Worm (Caenorhabditis elegans) whole organism, L4/young adult: ENCODE data around the gene nhr-190.

ENCODE experiments used
- W03F9.2 ChIP-seq: fragments of 150-350 bp; optimal IDR thresholded peaks from 2 replicates; lab custom pipeline; 2014; ENCODE audit warnings: missing biosample characterization, missing genetic modification characterization
- dao-5 ChIP-seq: sonication (generic microtip); optimal IDR thresholded peaks from 2 replicates; lab custom pipeline; 2016; ENCODE audit warnings: missing genotype, missing genetic modification characterization, moderate library complexity, missing compliant biosample characterization
- him-1 ChIP-seq: sonication (generic microtip); optimal IDR thresholded peaks from 2 replicates; lab custom pipeline; 2016; ENCODE audit warnings: missing genotype, missing genetic modification reagents, missing genetic modification characterization, missing compliant biosample characterization

ce11 chrV:689538-689937, 46.8 kb upstream of the nhr-190 start:
- TF ChIP-seq W03F9.2 (tag; lab: Kevin White, UChicago) (no peak), him-1 (tag; lab: Kevin White, UChicago) (no peak), dao-5 (tag; lab: Kevin White, UChicago) (no peak)
